Worm (Caenorhabditis elegans): Measurements from ENCODE around the gene ZK945.6.

The ZK945.6 gene

DNA sequence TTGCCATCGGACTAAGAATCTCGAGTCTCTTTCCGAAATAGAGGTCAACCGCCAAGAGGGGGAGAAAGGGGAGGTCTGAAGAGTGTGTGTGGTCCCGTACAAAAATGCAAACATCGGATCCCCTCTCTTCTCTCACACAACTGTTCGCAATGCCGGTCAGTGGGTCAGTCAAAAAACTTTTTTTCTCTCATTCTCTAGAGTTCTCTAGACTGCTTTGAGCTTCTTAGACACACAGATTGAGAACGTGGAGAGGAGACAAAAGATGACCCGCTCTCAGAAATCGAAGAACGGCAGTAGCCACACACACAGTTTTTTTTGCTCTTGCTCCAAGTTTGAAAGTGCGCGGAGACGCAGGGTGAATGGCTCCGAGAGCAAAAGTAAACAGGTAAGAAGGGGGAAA, 31.0 kb downstream of the ZK945.6 start:
- no peak for TF ChIP-seq lin-13 (GFP tag; optimal IDR thresholded peaks at IDR 0.05)
- no peak for TF ChIP-seq nhr-25 (tag; optimal IDR thresholded peaks at IDR 0.05)
- no peak for TF ChIP-seq gmeb-1 (tag; optimal IDR thresholded peaks at IDR 0.05)
- TF ChIP-seq alr-1 (tag; optimal IDR thresholded peaks at IDR 0.05): no peak
- no peak for TF ChIP-seq crh-2 (tag; optimal IDR thresholded peaks at IDR 0.05)
- TF ChIP-seq nhr-11 (tag; optimal IDR thresholded peaks at IDR 0.05): no peak
- no peak for TF ChIP-seq ztf-4 (tag; optimal IDR thresholded peaks at IDR 0.05)

- TF ChIP-seq sma-9 (GFP tag; optimal IDR thresholded peaks at IDR 0.05) (no peak), sma-9 (tag; optimal IDR thresholded peaks at IDR 0.05) (no peak), sma-3 (GFP tag; optimal IDR thresholded peaks at IDR 0.05) (no peak), nhr-129 (tag; optimal IDR thresholded peaks at IDR 0.05) (no peak), mab-5 (tag; optimal IDR thresholded peaks at IDR 0.05) (no peak), mdl-1 (tag; optimal IDR thresholded peaks at IDR 0.05) (no peak), C34F6.9 (tag; optimal IDR thresholded peaks at IDR 0.05) (no peak), fos-1 (tag; optimal IDR thresholded peaks at IDR 0.05) (no peak), elt-1 (tag; optimal IDR thresholded peaks at IDR 0.05) (no peak), sem-4 (tag; optimal IDR thresholded peaks at IDR 0.05) (no peak), unc-62 (GFP tag; optimal IDR thresholded peaks at IDR 0.05) (no peak)
These were observed 32.8 kb downstream of the ZK945.6 start for ce11 chrII:10073986-10074385.

DNA sequence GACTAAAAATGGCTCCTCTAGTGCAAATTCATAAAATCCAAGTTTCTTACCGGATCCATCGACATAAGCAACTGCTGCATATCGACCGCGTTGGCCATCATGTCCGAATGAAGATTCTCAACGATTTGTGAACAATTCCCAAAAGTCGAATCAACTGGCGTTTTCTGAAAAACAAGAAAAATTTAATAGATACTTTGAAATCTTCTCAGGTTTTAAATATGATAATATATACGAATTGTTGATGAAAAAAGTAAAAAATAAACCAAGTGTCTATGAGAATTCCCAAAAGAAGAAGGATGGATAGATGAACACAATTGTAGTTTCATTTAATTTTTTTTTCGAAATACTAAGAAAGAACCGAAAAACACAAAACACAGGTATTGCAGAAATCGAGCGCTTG, 39.0 kb downstream of the ZK945.6 start, which contains the start of gene die-1:
TSS of gene die-1 (minus strand) at position 101 of the 400 bp plus-strand sequence.
- no peak for TF ChIP-seq sma-9 (GFP tag; optimal IDR thresholded peaks at IDR 0.05)
- TF ChIP-seq sma-9 (tag; optimal IDR thresholded peaks at IDR 0.05): no peak
- no peak for TF ChIP-seq nhr-6 (tag; optimal IDR thresholded peaks at IDR 0.05)
- no peak for TF ChIP-seq blmp-1 (tag; optimal IDR thresholded peaks at IDR 0.05; ENCODE audit: insufficient read depth)
- no peak for TF ChIP-seq snpc-4 (tag; optimal IDR thresholded peaks at IDR 0.05)
- TF ChIP-seq unc-55 (GFP tag; optimal IDR thresholded peaks at IDR 0.05): no peak
- TF ChIP-seq aly-2 (tag; optimal IDR thresholded peaks at IDR 0.05): no peak
- TF ChIP-seq mab-5 (tag; optimal IDR thresholded peaks at IDR 0.05): no peak
- TF ChIP-seq nhr-23 (tag; optimal IDR thresholded peaks at IDR 0.05): no peak
- TF ChIP-seq nhr-25 (tag; optimal IDR thresholded peaks at IDR 0.05): no peak
- no peak for TF ChIP-seq lsy-2 (tag; optimal IDR thresholded peaks at IDR 0.05)
- TF ChIP-seq nhr-129 (tag; optimal IDR thresholded peaks at IDR 0.05): no peak
- TF ChIP-seq Y55F3AM.14 (GFP tag; optimal IDR thresholded peaks at IDR 0.05): no peak
- no peak for TF ChIP-seq dmd-4 (tag; optimal IDR thresholded peaks at IDR 0.05)

ce11 chrII:10065472-10065871, 41.3 kb downstream of the ZK945.6 start:
- TF ChIP-seq C34F6.9 (tag; optimal IDR thresholded peaks at IDR 0.05) (no peak), ZK546.5 (tag; optimal IDR thresholded peaks at IDR 0.05) (no peak), sma-9 (GFP tag; optimal IDR thresholded peaks at IDR 0.05) (no peak), sma-9 (tag; optimal IDR thresholded peaks at IDR 0.05) (no peak)

- no peak for TF ChIP-seq unc-62 (GFP tag; optimal IDR thresholded peaks at IDR 0.05)
- no peak for TF ChIP-seq ceh-82 (tag; optimal IDR thresholded peaks at IDR 0.05)
- TF ChIP-seq lsy-2 (tag; optimal IDR thresholded peaks at IDR 0.05): no peak
- TF ChIP-seq mdl-1 (tag; optimal IDR thresholded peaks at IDR 0.05): no peak
- TF ChIP-seq blmp-1 (tag; optimal IDR thresholded peaks at IDR 0.05; ENCODE audit: insufficient read depth): no peak
- no peak for TF ChIP-seq dmd-4 (tag; optimal IDR thresholded peaks at IDR 0.05)
- no peak for TF ChIP-seq gmeb-1 (tag; optimal IDR thresholded peaks at IDR 0.05)
- no peak for TF ChIP-seq zag-1 (tag; optimal IDR thresholded peaks at IDR 0.05)
- TF ChIP-seq nhr-237 (tag; optimal IDR thresholded peaks at IDR 0.05): no peak
- TF ChIP-seq skn-1 (tag; optimal IDR thresholded peaks at IDR 0.05): no peak
- TF ChIP-seq Y55F3AM.14 (GFP tag; optimal IDR thresholded peaks at IDR 0.05): no peak
- no peak for TF ChIP-seq nhr-77 (tag; optimal IDR thresholded peaks at IDR 0.05)
- no peak for TF ChIP-seq mbf-1 (tag; optimal IDR thresholded peaks at IDR 0.05)
These were observed 46.3 kb downstream of the ZK945.6 start, which contains the start of gene stg-1 for ce11 chrII:10060508-10060907. TSS of gene stg-1 (minus strand) at chrII:10060660.
